Fruit fly (Drosophila melanogaster) whole organism, embryonic: ENCODE data around the gene Tctp.

Experiments
- Antp ChIP-seq: fragments of 200-800 bp; sonication (Bioruptor generic); optimal IDR thresholded peaks from 3 replicates; lab custom pipeline; 2016; ENCODE audit warnings: missing biosample characterization, missing genetic modification characterization
- Asciz ChIP-seq: fragments of 200-800 bp; sonication (Bioruptor generic); optimal IDR thresholded peaks from 2 replicates; lab custom pipeline; 2017; ENCODE audit warnings: missing biosample characterization, mild to moderate bottlenecking, missing genetic modification characterization, missing genetic modification reagents
- B-H1 ChIP-seq: fragments of 200-800 bp; sonication (Bioruptor generic); IDR thresholded peaks from 3 replicates; pipeline ENCODE4 v1.3.6; 2022; ENCODE audit warnings: missing biosample characterization, missing genetic modification characterization
- CG11560 ChIP-seq: fragments of 200-800 bp; sonication (Bioruptor generic); IDR thresholded peaks from 3 replicates; pipeline ENCODE4 v1.3.6; 2022; ENCODE audit warnings: missing biosample characterization, missing genetic modification characterization
- CG12104 ChIP-seq: fragments of 200-800 bp; sonication (Bioruptor generic); optimal IDR thresholded peaks from 3 replicates; lab custom pipeline; 2016; ENCODE audit warnings: missing biosample characterization, missing genetic modification characterization
- CG16815 ChIP-seq: fragments of 200-800 bp; sonication (Bioruptor generic); optimal IDR thresholded peaks from 3 replicates; lab custom pipeline; 2017; ENCODE audit warnings: missing biosample characterization, mild to moderate bottlenecking, missing genetic modification characterization
- CG17359 ChIP-seq: fragments of 200-800 bp; sonication (Bioruptor generic); optimal IDR thresholded peaks from 3 replicates; lab custom pipeline; 2018; ENCODE audit warnings: missing biosample characterization, mild to moderate bottlenecking, missing genetic modification characterization, moderate library complexity
- CG17912 ChIP-seq: fragments of 200-800 bp; sonication (Bioruptor generic); optimal IDR thresholded peaks from 2 replicates; lab custom pipeline; 2018; ENCODE audit warnings: missing biosample characterization, mild to moderate bottlenecking, missing genetic modification characterization
- CG34422 ChIP-seq: fragments of 200-800 bp; sonication (Bioruptor generic); IDR thresholded peaks from 3 replicates; pipeline ENCODE4 v1.3.6; 2022; ENCODE audit warnings: missing biosample characterization, missing genetic modification characterization
- CG4617 ChIP-seq: fragments of 200-800 bp; sonication (Bioruptor generic); optimal IDR thresholded peaks from 3 replicates; lab custom pipeline; 2016; ENCODE audit warnings: missing biosample characterization, missing genetic modification characterization, borderline replicate concordance
- CG7357 ChIP-seq: fragments of 200-800 bp; sonication (Bioruptor generic); IDR thresholded peaks from 3 replicates; pipeline ENCODE4 v1.3.6; 2022; ENCODE audit warnings: missing biosample characterization, missing genetic modification characterization
- CG7556 ChIP-seq: fragments of 200-800 bp; sonication (Bioruptor generic); optimal IDR thresholded peaks from 2 replicates; lab custom pipeline; 2017; ENCODE audit warnings: missing biosample characterization, mild to moderate bottlenecking, missing genetic modification characterization
- CG8359 ChIP-seq: fragments of 200-800 bp; sonication (Bioruptor generic); optimal IDR thresholded peaks from 2 replicates; lab custom pipeline; 2017; ENCODE audit warnings: missing biosample characterization, mild to moderate bottlenecking, missing genetic modification characterization, borderline replicate concordance
- CG8478 ChIP-seq: fragments of >200 bp; optimal IDR thresholded peaks from 2 replicates; lab custom pipeline; 2018
- CG9876 ChIP-seq: fragments of 200-800 bp; sonication (Bioruptor generic); optimal IDR thresholded peaks from 2 replicates; lab custom pipeline; 2016; ENCODE audit warnings: missing biosample characterization, missing genetic modification characterization
- CkIIα-i1 ChIP-seq: fragments of 200-800 bp; sonication (Bioruptor generic); IDR thresholded peaks from 2 replicates; pipeline ENCODE4 v1.3.6; 2022; ENCODE audit warnings: missing biosample characterization, missing genetic modification characterization
- Dp ChIP-seq: fragments of 200-800 bp; sonication (Bioruptor generic); optimal IDR thresholded peaks from 2 replicates; lab custom pipeline; 2018; ENCODE audit warnings: missing biosample characterization, mild to moderate bottlenecking, missing genetic modification characterization, moderate library complexity
- Dref ChIP-seq: fragments of 200-800 bp; sonication (Bioruptor generic); IDR thresholded peaks from 2 replicates; pipeline ENCODE4 v1.3.6; 2022; ENCODE audit warnings: missing biosample characterization, missing genetic modification characterization
- E2f2 ChIP-seq: fragments of 200-800 bp; sonication (Bioruptor generic); IDR thresholded peaks from 2 replicates; pipeline ENCODE4 v1.3.6; 2022; ENCODE audit warnings: missing biosample characterization, missing genetic modification characterization
- Fer2 ChIP-seq: fragments of 200-800 bp; sonication (Bioruptor generic); optimal IDR thresholded peaks from 2 replicates; lab custom pipeline; 2018; ENCODE audit warnings: missing biosample characterization, mild to moderate bottlenecking, missing genetic modification characterization, moderate library complexity
- Fer3 ChIP-seq: fragments of 200-800 bp; sonication (Bioruptor generic); optimal IDR thresholded peaks from 2 replicates; lab custom pipeline; 2018; ENCODE audit warnings: missing biosample characterization, mild to moderate bottlenecking, missing genetic modification characterization, moderate library complexity
- Lhr ChIP-seq: fragments of 200-800 bp; sonication (Bioruptor generic); optimal IDR thresholded peaks from 3 replicates; lab custom pipeline; 2017; ENCODE audit warnings: mild to moderate bottlenecking, missing biosample characterization, missing genetic modification reagents, missing genetic modification characterization
- MBD-R2 ChIP-seq: fragments of 200-800 bp; sonication (Bioruptor generic); IDR thresholded peaks from 2 replicates; pipeline ENCODE4 v1.3.6; 2022; ENCODE audit warnings: missing biosample characterization, missing genetic modification characterization
- MESR4 ChIP-seq: fragments of 200-800 bp; sonication (Bioruptor generic); optimal IDR thresholded peaks from 2 replicates; lab custom pipeline; 2018; ENCODE audit warnings: missing biosample characterization, mild to moderate bottlenecking, missing genetic modification characterization, moderate library complexity
- bbx ChIP-seq: fragments of 200-800 bp; sonication (Bioruptor generic); IDR thresholded peaks from 2 replicates; pipeline ENCODE4 v1.3.6; 2022; ENCODE audit warnings: missing biosample characterization, missing genetic modification characterization; ENCODE audit not compliant: partially characterized antibody
- br ChIP-seq: fragments of >200 bp; optimal IDR thresholded peaks from 2 replicates; lab custom pipeline; 2017
- crp ChIP-seq, 2 experiments: fragments of 200-800 bp; sonication (Bioruptor generic); optimal IDR thresholded peaks; 2 replicates in 1 of 2; 3 replicates in 1 of 2; lab custom pipeline; 2017; ENCODE audit warnings: missing biosample characterization in 2 of 2, missing genetic modification characterization in 2 of 2, mild to moderate bottlenecking in 1 of 2, moderate library complexity in 1 of 2
- esg ChIP-seq: fragments of 200-800 bp; sonication (Bioruptor generic); conservative IDR thresholded peaks from 2 replicates; pipeline ENCODE4 v1.3.6; 2022; ENCODE audit warnings: missing biosample characterization, missing genetic modification characterization
- eyg ChIP-seq: fragments of 200-800 bp; sonication (Bioruptor generic); optimal IDR thresholded peaks from 3 replicates; lab custom pipeline; 2016; ENCODE audit warnings: missing biosample characterization, missing genetic modification characterization
- fd3F ChIP-seq: fragments of 200-800 bp; sonication (Bioruptor generic); optimal IDR thresholded peaks from 2 replicates; lab custom pipeline; 2018; ENCODE audit warnings: missing biosample characterization, mild to moderate bottlenecking, missing genetic modification characterization, moderate library complexity
- gem ChIP-seq: fragments of 200-800 bp; sonication (Bioruptor generic); optimal IDR thresholded peaks from 2 replicates; lab custom pipeline; 2019; ENCODE audit warnings: missing biosample characterization, mild to moderate bottlenecking, missing genetic modification characterization, moderate library complexity
- gfzf ChIP-seq: fragments of 200-800 bp; sonication (Bioruptor generic); optimal IDR thresholded peaks from 2 replicates; lab custom pipeline; 2016; ENCODE audit warnings: missing biosample characterization, mild to moderate bottlenecking, missing genetic modification characterization, moderate library complexity
- grau ChIP-seq: fragments of 200-800 bp; optimal IDR thresholded peaks from 3 replicates; lab custom pipeline; 2019; ENCODE audit warnings: missing biosample characterization, mild to moderate bottlenecking, missing genetic modification characterization, moderate library complexity
- grn ChIP-seq: fragments of 200-800 bp; sonication (Bioruptor generic); optimal IDR thresholded peaks from 3 replicates; lab custom pipeline; 2017; ENCODE audit warnings: missing biosample characterization, missing genetic modification characterization
- gt ChIP-seq: fragments of 200-800 bp; sonication (Bioruptor generic); IDR thresholded peaks from 2 replicates; pipeline ENCODE4 v1.3.6; 2022; ENCODE audit warnings: missing biosample characterization, missing genetic modification characterization
- h ChIP-seq: fragments of >200 bp; optimal IDR thresholded peaks from 2 replicates; lab custom pipeline; 2017
- ind ChIP-seq: fragments of 200-800 bp; sonication (Bioruptor generic); optimal IDR thresholded peaks from 3 replicates; lab custom pipeline; 2016; ENCODE audit warnings: missing biosample characterization, missing genetic modification characterization
- jing ChIP-seq: fragments of 200-800 bp; sonication (Bioruptor generic); optimal IDR thresholded peaks from 2 replicates; lab custom pipeline; 2018; ENCODE audit warnings: missing biosample characterization, mild to moderate bottlenecking, missing genetic modification characterization
- lbe ChIP-seq: fragments of 200-800 bp; sonication (Bioruptor generic); optimal IDR thresholded peaks from 2 replicates; lab custom pipeline; 2016; ENCODE audit warnings: missing biosample characterization, mild to moderate bottlenecking, missing genetic modification characterization
- oc ChIP-seq: fragments of 200-800 bp; sonication (Bioruptor generic); optimal IDR thresholded peaks from 2 replicates; lab custom pipeline; 2018; ENCODE audit warnings: missing biosample characterization, mild to moderate bottlenecking, missing genetic modification characterization, moderate library complexity
- prd ChIP-seq, 3 experiments: fragments of >200 bp in 2 of 3; fragments of 200-800 bp in 1 of 3; sonication (Bioruptor generic) in 1 of 3; optimal IDR thresholded peaks in 2 of 3; IDR thresholded peaks in 1 of 3; 2 replicates in 2 of 3; 3 replicates in 1 of 3; pipeline versions ENCODE4 v1.3.6 to Lab custom; 2017 to 2022; ENCODE audit warnings: missing biosample characterization in 1 of 3, missing genetic modification characterization in 1 of 3
- pros ChIP-seq: fragments of 200-800 bp; sonication (Bioruptor generic); optimal IDR thresholded peaks from 3 replicates; lab custom pipeline; 2019; ENCODE audit warnings: missing biosample characterization, mild to moderate bottlenecking, missing genetic modification characterization, moderate library complexity
- pzg ChIP-seq: fragments of 200-800 bp; sonication (Bioruptor generic); optimal IDR thresholded peaks from 3 replicates; lab custom pipeline; 2018; ENCODE audit warnings: missing biosample characterization, mild to moderate bottlenecking, missing genetic modification characterization, moderate library complexity
- shn ChIP-seq: fragments of 200-800 bp; sonication (Bioruptor generic); optimal IDR thresholded peaks from 3 replicates; lab custom pipeline; 2016; ENCODE audit warnings: missing biosample characterization, missing genetic modification characterization
- sr ChIP-seq: fragments of 200-800 bp; sonication (Bioruptor generic); IDR thresholded peaks from 3 replicates; pipeline ENCODE4 v1.3.6; 2022; ENCODE audit warnings: missing biosample characterization, missing genetic modification characterization
- tll ChIP-seq, 2 experiments: fragments of 200-800 bp in 1 of 2; fragments of >200 bp in 1 of 2; sonication (Bioruptor generic) in 1 of 2; optimal IDR thresholded peaks; 2 replicates each; lab custom pipeline; 2017 to 2019; ENCODE audit warnings: missing biosample characterization in 2 of 2, missing genetic modification characterization in 2 of 2, mild to moderate bottlenecking in 1 of 2, moderate library complexity in 1 of 2
- trem ChIP-seq: fragments of 200-800 bp; optimal IDR thresholded peaks from 3 replicates; lab custom pipeline; 2019; ENCODE audit warnings: missing biosample characterization, mild to moderate bottlenecking, missing genetic modification characterization, moderate library complexity
- usp ChIP-seq: fragments of >200 bp; optimal IDR thresholded peaks from 2 replicates; lab custom pipeline; 2017; ENCODE audit warnings: missing biosample characterization, missing genetic modification characterization
- z ChIP-seq: fragments of 200-800 bp; sonication (Bioruptor generic); IDR thresholded peaks from 3 replicates; pipeline ENCODE4 v1.3.6; 2022; ENCODE audit warnings: missing biosample characterization, missing genetic modification characterization

Tctp gene

dm6 chr3R:11226496-11226895 lies 16.4 kb downstream of the Tctp start, which contains the start of gene CG17726 (continued):
- TF ChIP-seq bbx = no peak
- TF ChIP-seq CG17912 (GFP tag; lab: Kevin White, UChicago) = peak; percentile 87

dm6 chr3R:11230392-11230791 lies 20.3 kb downstream of the Tctp start, which contains the start of gene GCC88:
GCC88 (minus strand) TSS chr3R:11230600.
- TF ChIP-seq gfzf (peak; percentile 63), pzg (peak; percentile 27), grau (tag; lab: Kevin White, UChicago) (no peak), fd3F (no peak), Fer3 (tag; lab: Kevin White, UChicago) (no peak), jing (GFP tag; lab: Kevin White, UChicago) (no peak), CG7556 (GFP tag; lab: Kevin White, UChicago) (no peak), CG17359 (tag; lab: Kevin White, UChicago) (peak; percentile 91), z (no peak), shn (GFP tag; lab: Kevin White, UChicago) (no peak), oc (tag; lab: Kevin White, UChicago) (no peak), CG34422 (0 out of 3 replicates have a peak, but pooled peaks have one; percentile 1), E2f2 (GFP tag; lab: Robert Waterston, UW) (peak; percentile 39; the same call in 1 of the 2 replicates), trem (tag; lab: Kevin White, UChicago) (peak; percentile 98), Dref (GFP tag; lab: Robert Waterston, UW) (no peak), CG12104 (GFP tag; lab: Kevin White, UChicago) (no peak), MBD-R2 (GFP tag; lab: Robert Waterston, UW) (peak; percentile 78), usp (GFP tag; lab: Kevin White, UChicago) (no peak), tll (GFP tag; optimal IDR thresholded peaks at IDR 0.05; lab: Kevin White, UChicago) (no peak), CG9876 (GFP tag; lab: Kevin White, UChicago) (no peak), lbe (no peak), Fer2 (no peak), Lhr (GFP tag; lab: Kevin White, UChicago) (no peak), CkIIα-i1 (GFP tag; lab: Robert Waterston, UW) (no peak), Dp (peak; percentile 29), Antp (GFP tag; lab: Kevin White, UChicago) (no peak), gt (no peak), MESR4 (peak; percentile 45), esg (GFP tag; lab: Robert Waterston, UW) (no peak), CG4617 (peak; percentile 46), Asciz (GFP tag; lab: Kevin White, UChicago) (no peak), crp (GFP tag; optimal IDR thresholded peaks at IDR 0.05; lab: Kevin White, UChicago) (peak; percentile 23 to 84)

- TF ChIP-seq CG7357 (GFP tag; lab: Robert Waterston, UW) = no peak
- TF ChIP-seq br (lab: Kevin White, UChicago) = no peak
- no peak for TF ChIP-seq pros (GFP tag; lab: Kevin White, UChicago)
- TF ChIP-seq CG8359 = no peak
- TF ChIP-seq CG16815 (GFP tag; lab: Kevin White, UChicago) = no peak
- no peak for TF ChIP-seq eyg
- TF ChIP-seq prd (optimal IDR thresholded peaks at IDR 0.05; lab: Kevin White, UChicago) = no peak
- TF ChIP-seq prd (GFP tag; IDR thresholded peaks at IDR 0.05; lab: Robert Waterston, UW) = 0 out of 3 replicates have a peak, but pooled peaks have one; percentile 30
- TF ChIP-seq grn (GFP tag; lab: Kevin White, UChicago) = no peak
- 0 out of 3 replicates have a peak, but pooled peaks have one; percentile 38 for TF ChIP-seq CG11560
- peak; percentile 68 for TF ChIP-seq CG8478 (lab: Kevin White, UChicago)
- TF ChIP-seq CG34422 = peak; percentile 16; the same call in 1 of the 3 replicates
- no peak for TF ChIP-seq gem (tag; lab: Kevin White, UChicago)
- TF ChIP-seq ind (GFP tag; lab: Kevin White, UChicago) = no peak
- TF ChIP-seq h = peak; percentile 16
- no peak for TF ChIP-seq sr (GFP tag; lab: Robert Waterston, UW)
- TF ChIP-seq B-H1 (GFP tag; lab: Robert Waterston, UW) = no peak
- TF ChIP-seq shn (GFP tag; lab: Kevin White, UChicago) = no peak
Observed at dm6 chr3R:11231037-11231436, 21.0 kb downstream of the Tctp start.
